Worm (Caenorhabditis elegans): Measurements from ENCODE around the gene H04D03.2.

DNA sequence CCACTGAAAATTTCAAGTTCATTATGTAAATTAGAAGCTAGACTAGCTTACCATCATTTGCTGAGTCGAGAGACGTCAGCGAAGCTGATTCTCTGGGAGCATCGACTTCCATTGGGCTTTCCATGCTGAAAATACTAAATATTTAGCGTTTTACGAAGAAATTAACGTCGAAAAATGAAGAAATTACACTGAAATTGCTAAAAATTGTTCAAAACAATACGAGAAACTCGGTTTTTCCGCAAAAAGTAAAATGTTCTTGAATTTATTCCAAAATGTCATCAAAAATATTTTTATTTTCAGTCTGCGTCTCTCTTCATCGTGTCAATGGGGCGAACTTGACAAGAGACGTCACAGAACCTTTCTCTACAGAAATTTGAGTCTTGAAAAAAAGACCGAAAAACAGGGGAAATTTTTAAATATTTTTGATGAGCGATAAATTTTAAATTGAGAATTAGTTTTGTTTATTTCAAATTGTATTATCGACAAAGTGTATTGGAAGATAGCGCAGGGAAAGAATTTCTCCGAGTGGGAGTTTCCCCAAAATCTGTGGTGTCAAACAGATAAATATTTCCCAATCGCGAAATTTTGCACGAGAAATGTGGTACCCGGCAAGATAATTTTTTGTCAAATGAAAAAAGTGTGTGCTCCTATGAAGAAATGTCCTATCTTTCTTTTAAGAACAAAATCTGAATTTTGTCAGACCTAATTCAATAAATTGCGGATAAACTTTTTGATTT lies 18.4 kb upstream of the H04D03.2 start, which contains the start of gene ecps-1:
- peak; percentile 65 for TF ChIP-seq lin-40 (tag; optimal IDR thresholded peaks at IDR 0.05)
- TF ChIP-seq repo-1 (tag; optimal IDR thresholded peaks at IDR 0.05): no peak
